Worm (Caenorhabditis elegans) whole organism, midembryonic: ENCODE results near the gene R04B5.1.

ENCODE experiments used
- flt-1 ChIP-seq: fragments of 200-800 bp; sonication (Bioruptor generic); IDR thresholded peaks from 2 replicates; pipeline ENCODE4 v1.3.6; 2022; ENCODE audit warnings: missing genetic modification characterization, missing compliant biosample characterization
- med-1 ChIP-seq: sonication (generic microtip); optimal IDR thresholded peaks from 2 replicates; lab custom pipeline; 2017; ENCODE audit warnings: missing genetic modification characterization, mild to moderate bottlenecking, missing compliant biosample characterization, antibody characterized with exemption, missing genetic modification reagents; ENCODE audit not compliant: insufficient read depth
- ref-1 ChIP-seq: fragments of 200-800 bp; sonication (Bioruptor generic); conservative IDR thresholded peaks from 2 replicates; pipeline ENCODE4 v1.3.6; 2022; ENCODE audit warnings: missing genetic modification reagents, missing genetic modification characterization, missing compliant biosample characterization

DNA sequence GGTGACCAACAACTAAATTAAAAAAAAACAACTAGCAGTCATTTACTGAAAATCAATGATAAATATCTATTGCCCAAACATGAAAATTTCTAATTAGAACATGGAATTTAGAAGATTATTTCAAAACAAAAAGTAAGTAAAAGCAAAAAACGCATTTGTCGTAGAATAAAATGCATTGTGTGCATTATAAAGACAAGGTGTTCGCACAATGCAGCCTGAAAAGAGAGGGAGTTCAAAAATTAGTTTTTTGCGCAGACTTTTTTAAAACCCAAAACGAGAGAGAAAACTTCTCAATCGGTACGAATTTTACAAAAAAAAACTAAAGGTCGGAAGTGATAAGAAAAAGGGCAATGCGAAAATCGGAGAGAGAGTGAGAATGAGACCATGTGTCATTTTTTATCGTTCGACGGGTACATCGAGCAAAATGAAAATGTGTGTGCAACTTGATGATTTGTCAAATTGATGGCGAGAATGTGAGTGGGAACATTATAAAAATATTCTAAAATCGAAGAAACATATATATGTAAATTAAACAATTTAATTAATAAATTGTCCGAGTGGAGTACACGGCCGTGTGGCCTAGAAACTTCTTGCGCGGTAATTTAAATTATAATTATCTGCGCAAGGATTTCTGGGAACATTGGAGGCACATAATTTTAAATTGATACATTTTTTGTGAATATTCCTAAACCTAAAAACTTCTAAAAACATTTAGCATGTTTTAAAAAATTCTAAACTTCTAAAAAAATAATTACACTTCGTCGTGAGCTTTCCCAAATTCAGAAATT is 46.6 kb downstream of the R04B5.1 start:
- TF ChIP-seq med-1 (GFP tag; lab: Kevin White, UChicago) = no peak
- TF ChIP-seq ref-1 (GFP tag; lab: Robert Waterston, UW) = no peak
- no peak for TF ChIP-seq flt-1
